Worm (Caenorhabditis elegans) whole organism, L4 larva: ENCODE results near the gene F12F6.1.

Source experiments
- F26F4.8 ChIP-seq: fragments of 200-800 bp; sonication (Bioruptor generic); conservative IDR thresholded peaks from 2 replicates; pipeline ENCODE4 v1.3.6; 2022; ENCODE audit warnings: missing genetic modification characterization, missing compliant biosample characterization
- F49E8.2 ChIP-seq: sonication (generic microtip); optimal IDR thresholded peaks from 2 replicates; lab custom pipeline; 2016; ENCODE audit warnings: missing compliant biosample characterization, mild to moderate bottlenecking, missing genetic modification characterization, borderline replicate concordance
- R02D3.7 ChIP-seq: fragments of 150-350 bp; sonication (generic microtip); optimal IDR thresholded peaks from 3 replicates; lab custom pipeline; 2014; ENCODE audit warnings: missing biosample characterization, missing genetic modification characterization
- T20F7.1 ChIP-seq: fragments of 200-800 bp; sonication (Bioruptor generic); optimal IDR thresholded peaks from 2 replicates; lab custom pipeline; 2018; ENCODE audit warnings: mild to moderate bottlenecking, missing genetic modification characterization, missing compliant biosample characterization
- T26A8.4 ChIP-seq: fragments of 200-800 bp; sonication (Bioruptor generic); IDR thresholded peaks from 2 replicates; pipeline ENCODE4 v1.3.6; 2022; ENCODE audit warnings: missing genetic modification characterization, missing compliant biosample characterization
- Y105C5A.15 ChIP-seq: fragments of 200-800 bp; sonication (Bioruptor generic); IDR thresholded peaks from 2 replicates; pipeline ENCODE4 v1.3.6; 2022; ENCODE audit warnings: missing genetic modification characterization, missing compliant biosample characterization
- Y5F2A.4 ChIP-seq: fragments of 200-800 bp; sonication (Bioruptor generic); optimal IDR thresholded peaks from 2 replicates; lab custom pipeline; 2018; ENCODE audit warnings: mild to moderate bottlenecking, missing genetic modification characterization, missing compliant biosample characterization
- Y75B8A.6 ChIP-seq: fragments of 200-800 bp; sonication (Bioruptor generic); IDR thresholded peaks from 2 replicates; pipeline ENCODE4 v1.3.6; 2022; ENCODE audit warnings: missing genetic modification reagents, missing genetic modification characterization, missing compliant biosample characterization
- ZK337.2 ChIP-seq: fragments of 200-800 bp; sonication (Bioruptor generic); IDR thresholded peaks from 2 replicates; pipeline ENCODE4 v1.3.6; 2022; ENCODE audit warnings: missing genetic modification reagents, missing genetic modification characterization, missing compliant biosample characterization
- aha-1 ChIP-seq: fragments of 150-350 bp; peaks from one replicate; lab custom pipeline; 2014; ENCODE audit warnings: missing biosample characterization, missing genetic modification characterization
- aly-2 ChIP-seq: sonication (generic microtip); optimal IDR thresholded peaks from 2 replicates; lab custom pipeline; 2018; ENCODE audit warnings: missing biosample characterization, missing genetic modification characterization
- ceh-20 ChIP-seq: fragments of 200-800 bp; sonication (Bioruptor generic); IDR thresholded peaks from 2 replicates; pipeline ENCODE4 v1.3.6; 2022; ENCODE audit warnings: missing genetic modification reagents, missing genetic modification characterization, missing compliant biosample characterization
- ceh-44 ChIP-seq: fragments of 200-800 bp; sonication (Bioruptor generic); IDR thresholded peaks from 2 replicates; pipeline ENCODE4 v1.3.6; 2022; ENCODE audit warnings: missing genetic modification reagents, missing genetic modification characterization, missing compliant biosample characterization
- cey-2 ChIP-seq: sonication (generic microtip); optimal IDR thresholded peaks from 3 replicates; lab custom pipeline; 2017; ENCODE audit warnings: missing genetic modification characterization, mild to moderate bottlenecking, missing compliant biosample characterization, antibody characterized with exemption, borderline replicate concordance; ENCODE audit not compliant: insufficient read depth
- ctbp-1 ChIP-seq: fragments of 200-800 bp; sonication (Bioruptor generic); IDR thresholded peaks from 2 replicates; pipeline ENCODE4 v1.3.6; 2022; ENCODE audit warnings: missing genetic modification reagents, missing genetic modification characterization, missing compliant biosample characterization
- daf-12 ChIP-seq: fragments of 150-350 bp; optimal IDR thresholded peaks from 2 replicates; lab custom pipeline; 2014; ENCODE audit warnings: missing biosample characterization, missing genetic modification reagents, missing genetic modification characterization
- egl-43 ChIP-seq: fragments of 200-800 bp; sonication (Bioruptor generic); IDR thresholded peaks from 2 replicates; pipeline ENCODE4 v1.3.6; 2022; ENCODE audit warnings: missing genetic modification reagents, missing genetic modification characterization, missing compliant biosample characterization
- fkh-10 ChIP-seq: fragments of 150-350 bp; optimal IDR thresholded peaks from 2 replicates; lab custom pipeline; 2014; ENCODE audit warnings: missing biosample characterization, missing genetic modification reagents, missing genetic modification characterization
- hif-1 ChIP-seq, 2 experiments: sonication (generic microtip); optimal IDR thresholded peaks; 2 replicates each; lab custom pipeline; 2016 to 2017; ENCODE audit warnings: missing compliant biosample characterization in 2 of 2, missing genetic modification characterization in 2 of 2, missing genetic modification reagents in 2 of 2, missing genotype in 2 of 2, mild to moderate bottlenecking in 1 of 2
- hlh-11 ChIP-seq: fragments of 200-800 bp; sonication (Bioruptor generic); optimal IDR thresholded peaks from 2 replicates; lab custom pipeline; 2018; ENCODE audit warnings: mild to moderate bottlenecking, missing genetic modification characterization, missing compliant biosample characterization
- hmg-1.1 ChIP-seq: fragments of 200-800 bp; sonication (Bioruptor generic); IDR thresholded peaks from 2 replicates; pipeline ENCODE4 v1.3.6; 2022; ENCODE audit warnings: missing genetic modification reagents, missing genetic modification characterization, missing compliant biosample characterization
- lin-1 ChIP-seq: fragments of 200-800 bp; sonication (Bioruptor generic); IDR thresholded peaks from 2 replicates; pipeline ENCODE4 v1.3.6; 2022; ENCODE audit warnings: missing genetic modification reagents, missing genetic modification characterization, missing compliant biosample characterization
- lin-13 ChIP-seq: fragments of 150-350 bp; optimal IDR thresholded peaks from 2 replicates; lab custom pipeline; 2014; ENCODE audit warnings: missing biosample characterization, missing genetic modification reagents, missing genetic modification characterization
- lin-39 ChIP-seq: fragments of 150-350 bp; optimal IDR thresholded peaks from 2 replicates; lab custom pipeline; 2014; ENCODE audit warnings: missing biosample characterization, missing genetic modification reagents, missing genetic modification characterization
- lir-3 ChIP-seq: sonication (generic microtip); optimal IDR thresholded peaks from 2 replicates; lab custom pipeline; 2016; ENCODE audit warnings: mild to moderate bottlenecking, missing genetic modification characterization, missing compliant biosample characterization
- lsy-2 ChIP-seq, 2 experiments: fragments of 150-350 bp in 1 of 2; sonication (generic microtip) in 1 of 2; optimal IDR thresholded peaks; 2 replicates each; lab custom pipeline; 2014 to 2017; ENCODE audit warnings: missing biosample characterization in 2 of 2, missing genetic modification characterization in 2 of 2
- mep-1 ChIP-seq: fragments of 150-350 bp; sonication (generic microtip); optimal IDR thresholded peaks from 3 replicates; lab custom pipeline; 2014; ENCODE audit warnings: missing biosample characterization, missing genetic modification characterization
- mes-2 ChIP-seq: sonication (generic microtip); optimal IDR thresholded peaks from 2 replicates; lab custom pipeline; 2016; ENCODE audit warnings: missing genotype, mild to moderate bottlenecking, missing genetic modification characterization, missing compliant biosample characterization; ENCODE audit not compliant: poor library complexity, severe bottlenecking
- mxl-2 ChIP-seq: fragments of 200-800 bp; sonication (Bioruptor generic); conservative IDR thresholded peaks from 2 replicates; pipeline ENCODE4 v1.3.6; 2022; ENCODE audit warnings: missing genetic modification reagents, missing genetic modification characterization, missing compliant biosample characterization
- mxl-3 ChIP-seq: fragments of 200-800 bp; sonication (Bioruptor generic); optimal IDR thresholded peaks from 2 replicates; lab custom pipeline; 2018; ENCODE audit warnings: mild to moderate bottlenecking, missing genetic modification characterization, missing compliant biosample characterization
- nhr-11 ChIP-seq: fragments of 150-350 bp; optimal IDR thresholded peaks from 2 replicates; lab custom pipeline; 2014; ENCODE audit warnings: missing biosample characterization, missing genetic modification characterization
- nhr-48 ChIP-seq: sonication (generic microtip); optimal IDR thresholded peaks from 2 replicates; lab custom pipeline; 2016; ENCODE audit warnings: mild to moderate bottlenecking, missing genetic modification characterization, missing compliant biosample characterization
- saeg-2 ChIP-seq: fragments of 200-800 bp; sonication (Bioruptor generic); IDR thresholded peaks from 2 replicates; pipeline ENCODE4 v1.3.6; 2022; ENCODE audit warnings: missing genetic modification reagents, missing genetic modification characterization, missing compliant biosample characterization
- sdz-12 ChIP-seq: fragments of 200-800 bp; sonication (Bioruptor generic); optimal IDR thresholded peaks from 2 replicates; lab custom pipeline; 2018; ENCODE audit warnings: mild to moderate bottlenecking, missing genetic modification characterization, missing compliant biosample characterization
- set-16 ChIP-seq: fragments of 200-800 bp; sonication (Bioruptor generic); IDR thresholded peaks from 2 replicates; pipeline ENCODE4 v1.3.6; 2022; ENCODE audit warnings: missing genetic modification reagents, missing genetic modification characterization, missing compliant biosample characterization
- skn-1 ChIP-seq: fragments of 150-350 bp; optimal IDR thresholded peaks from 2 replicates; lab custom pipeline; 2014; ENCODE audit warnings: missing biosample characterization, missing genetic modification characterization
- snpc-1.2 ChIP-seq: fragments of 200-800 bp; sonication (Bioruptor generic); IDR thresholded peaks from 2 replicates; pipeline ENCODE4 v1.3.6; 2022; ENCODE audit warnings: missing genetic modification reagents, missing genetic modification characterization, missing compliant biosample characterization
- snpc-4 ChIP-seq: fragments of 150-350 bp; optimal IDR thresholded peaks from 2 replicates; lab custom pipeline; 2014; ENCODE audit warnings: missing biosample characterization, missing genetic modification characterization
- spr-1 ChIP-seq: sonication (generic microtip); optimal IDR thresholded peaks from 2 replicates; lab custom pipeline; 2016; ENCODE audit warnings: mild to moderate bottlenecking, missing genetic modification characterization, missing compliant biosample characterization
- unc-39 ChIP-seq: sonication (generic microtip); optimal IDR thresholded peaks from 2 replicates; lab custom pipeline; 2017; ENCODE audit warnings: missing biosample characterization, missing genetic modification characterization
- unc-62 ChIP-seq, 3 experiments: fragments of 150-350 bp in 1 of 3; sonication (generic microtip); optimal IDR thresholded peaks in 2 of 3; peaks in 1 of 3; 1 replicate in 1 of 3; 2 replicates in 2 of 3; lab custom pipeline; 2014 to 2017; ENCODE audit warnings: missing biosample characterization in 3 of 3, missing genetic modification characterization in 3 of 3, missing genetic modification reagents in 3 of 3, missing genotype in 1 of 3
- vab-7 ChIP-seq: fragments of 200-800 bp; sonication (Bioruptor generic); IDR thresholded peaks from 2 replicates; pipeline ENCODE4 v1.3.6; 2022; ENCODE audit warnings: missing genetic modification reagents, missing genetic modification characterization, missing compliant biosample characterization
- zag-1 ChIP-seq: fragments of 150-350 bp; optimal IDR thresholded peaks from 2 replicates; lab custom pipeline; 2014; ENCODE audit warnings: missing biosample characterization, missing genetic modification characterization
- zfp-2 ChIP-seq: sonication (generic microtip); optimal IDR thresholded peaks from 2 replicates; lab custom pipeline; 2016; ENCODE audit warnings: mild to moderate bottlenecking, missing genetic modification characterization, missing compliant biosample characterization
- zfp-3 ChIP-seq: fragments of 200-800 bp; sonication (Bioruptor generic); conservative IDR thresholded peaks from 2 replicates; pipeline ENCODE4 v1.3.6; 2022; ENCODE audit warnings: missing genetic modification reagents, missing genetic modification characterization, missing compliant biosample characterization
- zip-2 ChIP-seq: fragments of 150-350 bp; optimal IDR thresholded peaks from 2 replicates; lab custom pipeline; 2014; ENCODE audit warnings: missing biosample characterization, missing genetic modification characterization

F12F6.1 gene

ce11 chrIV:11586484-11586883 lies 2.7 kb downstream of the F12F6.1 start:
- TF ChIP-seq aha-1 (tag; lab: Kevin White, UChicago) (peak; percentile 92), zip-2 (tag; lab: Kevin White, UChicago) (no peak)

- TF ChIP-seq daf-12 (tag; lab: Kevin White, UChicago) (no peak), zip-2 (tag; lab: Kevin White, UChicago) (no peak), mxl-2 (GFP tag; lab: Robert Waterston, UW) (no peak), zfp-3 (GFP tag; lab: Robert Waterston, UW) (no peak), F49E8.2 (tag; lab: Kevin White, UChicago) (no peak), nhr-48 (tag; lab: Kevin White, UChicago) (no peak), vab-7 (GFP tag; lab: Robert Waterston, UW) (no peak)
Measured at ce11 chrIV:11592165-11592564, 8.4 kb downstream of the F12F6.1 start, which contains the start of gene spe-36. Gene spe-36 (minus strand): TSS chrIV:11592265.

- TF ChIP-seq fkh-10 (GFP tag; lab: Kevin White, UChicago), result no peak
- TF ChIP-seq F26F4.8 (GFP tag; lab: Robert Waterston, UW), result no peak
- TF ChIP-seq Y5F2A.4 (GFP tag; lab: Kevin White, UChicago), result no peak
- no peak for TF ChIP-seq saeg-2
- TF ChIP-seq skn-1 (tag; lab: Kevin White, UChicago), result no peak
- no peak for TF ChIP-seq lir-3
- no peak for TF ChIP-seq aly-2 (tag; lab: Kevin White, UChicago)
- TF ChIP-seq lin-39 (tag; lab: Kevin White, UChicago), result no peak
- TF ChIP-seq snpc-1.2 (GFP tag; lab: Robert Waterston, UW), result 0 out of 2 replicates have a peak, but pooled peaks have one; percentile 41
- no peak for TF ChIP-seq zip-2 (tag; lab: Kevin White, UChicago)
- TF ChIP-seq unc-39 (tag; lab: Kevin White, UChicago), result no peak
- no peak for TF ChIP-seq hmg-1.1
- TF ChIP-seq lsy-2 (tag; optimal IDR thresholded peaks at IDR 0.05; lab: Kevin White, UChicago), result peak in 1 of 2 experiments; percentile 69
- TF ChIP-seq sdz-12 (GFP tag; lab: Kevin White, UChicago), result no peak
- TF ChIP-seq ceh-44 (GFP tag; lab: Robert Waterston, UW), result no peak
- 0 out of 2 replicates have a peak, but pooled peaks have one; percentile 14 for TF ChIP-seq ceh-20
- TF ChIP-seq vab-7 (GFP tag; lab: Robert Waterston, UW), result no peak
- no peak for TF ChIP-seq cey-2 (tag; lab: Kevin White, UChicago)
- no peak for TF ChIP-seq T26A8.4 (GFP tag; lab: Robert Waterston, UW)
- TF ChIP-seq lin-1 (GFP tag; lab: Robert Waterston, UW), result 0 out of 2 replicates have a peak, but pooled peaks have one; percentile 25
- TF ChIP-seq set-16 (GFP tag; lab: Robert Waterston, UW), result no peak
- TF ChIP-seq snpc-4 (tag; lab: Kevin White, UChicago), result no peak
- no peak for TF ChIP-seq unc-62 (GFP tag; optimal IDR thresholded peaks at IDR 0.05 in 1 of 2; lab: Kevin White, UChicago)
- no peak for TF ChIP-seq unc-62 (tag; optimal IDR thresholded peaks at IDR 0.05; lab: Kevin White, UChicago)
- TF ChIP-seq nhr-11 (tag; lab: Kevin White, UChicago), result no peak
- no peak for TF ChIP-seq ZK337.2 (GFP tag; lab: Robert Waterston, UW)
- no peak for TF ChIP-seq Y75B8A.6 (GFP tag; lab: Robert Waterston, UW)
- no peak for TF ChIP-seq egl-43 (GFP tag; lab: Robert Waterston, UW)
- no peak for TF ChIP-seq ctbp-1 (GFP tag; lab: Robert Waterston, UW)
- TF ChIP-seq hif-1 (tag; optimal IDR thresholded peaks at IDR 0.05; lab: Kevin White, UChicago), result peak in 1 of 2 experiments; percentile 64
- TF ChIP-seq lin-13 (GFP tag; lab: Kevin White, UChicago), result no peak
- no peak for TF ChIP-seq R02D3.7 (tag; lab: Kevin White, UChicago)
- TF ChIP-seq zag-1 (tag; lab: Kevin White, UChicago), result no peak
- no peak for TF ChIP-seq zfp-3 (GFP tag; lab: Robert Waterston, UW)
- TF ChIP-seq daf-12 (tag; lab: Kevin White, UChicago), result no peak
- no peak for TF ChIP-seq Y105C5A.15
- TF ChIP-seq hlh-11 (tag; lab: Kevin White, UChicago), result no peak
- peak; percentile 95 for TF ChIP-seq mes-2 (tag; lab: Kevin White, UChicago)
- TF ChIP-seq mep-1 (tag; lab: Kevin White, UChicago), result no peak
- TF ChIP-seq mxl-3 (GFP tag; lab: Kevin White, UChicago), result no peak
- no peak for TF ChIP-seq zfp-2 (tag; lab: Kevin White, UChicago)
- TF ChIP-seq T20F7.1, result no peak
- TF ChIP-seq spr-1 (tag; lab: Kevin White, UChicago), result no peak
Measured at ce11 chrIV:11592820-11593219, 9.1 kb downstream of the F12F6.1 start.
